Fruit fly (Drosophila melanogaster): ENCODE data around the gene CG44001.
A peak's percentile ranks its signal among the peaks of the same experiment; 100 is the strongest.

The CG44001 gene

DNA sequence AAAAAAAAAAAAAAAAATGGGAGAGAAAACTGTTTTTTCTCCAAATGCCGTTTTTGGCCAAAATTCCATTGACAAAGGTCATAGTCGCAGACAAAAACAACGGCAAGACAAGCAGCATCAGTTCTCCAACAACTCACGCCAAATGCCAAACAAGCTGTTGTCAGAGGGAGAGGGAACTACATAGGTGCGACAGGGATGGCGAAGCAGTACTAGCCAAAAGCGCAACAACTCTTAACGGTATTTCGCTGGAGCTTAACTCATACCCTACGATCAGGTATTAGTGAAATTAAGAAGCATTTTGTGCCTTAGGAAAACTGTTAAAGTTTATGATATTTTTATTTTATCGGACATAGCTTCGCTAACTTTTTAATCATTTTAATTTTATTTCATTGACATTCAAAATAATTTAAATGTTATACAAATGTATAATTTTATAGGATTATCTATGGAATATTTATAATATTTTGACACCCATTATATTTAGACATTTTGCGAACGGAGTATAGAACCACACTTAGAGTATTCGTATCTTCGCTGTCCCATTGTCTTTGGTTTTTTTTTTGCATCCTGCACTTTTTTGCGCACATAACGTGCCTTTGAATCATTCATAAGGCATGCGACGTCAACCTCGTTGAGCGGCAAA is 37.3 kb downstream of the CG44001 start:
- TF ChIP-seq CG13204 (GFP tag; optimal IDR thresholded peaks at IDR 0.05) (peak; percentile 48), CG9948 (tag; optimal IDR thresholded peaks at IDR 0.05) (peak; percentile 87), CG10348 (GFP tag; IDR thresholded peaks at IDR 0.05) (no peak), CG32121 (GFP tag; IDR thresholded peaks at IDR 0.05) (peak; percentile 90), rn (GFP tag; IDR thresholded peaks at IDR 0.05) (no peak; the same call in none of the 2 replicates), CG17806 (tag; optimal IDR thresholded peaks at IDR 0.05) (peak; percentile 85), D1 (tag; optimal IDR thresholded peaks at IDR 0.05) (peak; percentile 85), gl (tag; optimal IDR thresholded peaks at IDR 0.05) (peak; percentile 37), CG34367 (tag; optimal IDR thresholded peaks at IDR 0.05) (peak; percentile 80), Pif1A (GFP tag; optimal IDR thresholded peaks at IDR 0.05) (peak; percentile 67), CG14655 (GFP tag; optimal IDR thresholded peaks at IDR 0.05) (peak; percentile 95), CG8159 (tag; optimal IDR thresholded peaks at IDR 0.05) (peak; percentile 93), CG12605 (GFP tag; IDR thresholded peaks at IDR 0.05) (peak; percentile 76; the same call in 1 of the 2 replicates), CG8301 (tag; optimal IDR thresholded peaks at IDR 0.05) (peak; percentile 92), EcR (GFP tag; optimal IDR thresholded peaks at IDR 0.05) (peak; percentile 62), Snoo (tag; optimal IDR thresholded peaks at IDR 0.05) (no peak), Ets98B (GFP tag; IDR thresholded peaks at IDR 0.05) (peak; percentile 66), CG15710 (tag; optimal IDR thresholded peaks at IDR 0.05) (peak; percentile 87), fd96Ca (GFP tag; IDR thresholded peaks at IDR 0.05) (peak; percentile 70; the same call in 2 of the 3 replicates), Pif1B (GFP tag; optimal IDR thresholded peaks at IDR 0.05) (peak; percentile 73), CG4496 (GFP tag; IDR thresholded peaks at IDR 0.05) (peak; percentile 70; the same call in 1 of the 3 replicates)

dm6 chr2L:5084586-5085257 is 41.7 kb downstream of the CG44001 start:
- TF ChIP-seq EcR (GFP tag; optimal IDR thresholded peaks at IDR 0.05) (peak; percentile 5), CG8301 (tag; optimal IDR thresholded peaks at IDR 0.05) (no peak), CG32121 (GFP tag; IDR thresholded peaks at IDR 0.05) (peak; percentile 14; the same call in 1 of the 2 replicates), Pif1A (GFP tag; optimal IDR thresholded peaks at IDR 0.05) (peak; percentile 5)

- TF ChIP-seq Pif1A (GFP tag; optimal IDR thresholded peaks at IDR 0.05): peak; percentile 53
- peak; percentile 24 for TF ChIP-seq CG8301 (tag; optimal IDR thresholded peaks at IDR 0.05)
- TF ChIP-seq CG14655 (GFP tag; optimal IDR thresholded peaks at IDR 0.05): peak; percentile 1
- TF ChIP-seq Ets98B (GFP tag; IDR thresholded peaks at IDR 0.05): peak; percentile 31; the same call in 1 of the 2 replicates
- TF ChIP-seq D1 (tag; optimal IDR thresholded peaks at IDR 0.05): no peak
- no peak for TF ChIP-seq rn (GFP tag; IDR thresholded peaks at IDR 0.05)
- no peak for TF ChIP-seq CG4496 (GFP tag; IDR thresholded peaks at IDR 0.05)
- TF ChIP-seq Pif1B (GFP tag; optimal IDR thresholded peaks at IDR 0.05): peak; percentile 1
- TF ChIP-seq CG32121 (GFP tag; IDR thresholded peaks at IDR 0.05): 0 out of 2 replicates have a peak, but pooled peaks have one; percentile 29
- no peak for TF ChIP-seq CG12605 (GFP tag; IDR thresholded peaks at IDR 0.05)
- TF ChIP-seq CG15710 (tag; optimal IDR thresholded peaks at IDR 0.05): peak; percentile 22
- TF ChIP-seq CG10348 (GFP tag; IDR thresholded peaks at IDR 0.05): no peak
- TF ChIP-seq CG9948 (tag; optimal IDR thresholded peaks at IDR 0.05): peak; percentile 20
- no peak for TF ChIP-seq CG13204 (GFP tag; optimal IDR thresholded peaks at IDR 0.05)
- TF ChIP-seq CG34367 (tag; optimal IDR thresholded peaks at IDR 0.05): no peak
- TF ChIP-seq gl (tag; optimal IDR thresholded peaks at IDR 0.05): no peak
- TF ChIP-seq CG17806 (tag; optimal IDR thresholded peaks at IDR 0.05): peak; percentile 20
- no peak for TF ChIP-seq fd96Ca (GFP tag; IDR thresholded peaks at IDR 0.05)
- TF ChIP-seq Snoo (tag; optimal IDR thresholded peaks at IDR 0.05): peak; percentile 36
- TF ChIP-seq EcR (GFP tag; optimal IDR thresholded peaks at IDR 0.05): no peak
- TF ChIP-seq CG8159 (tag; optimal IDR thresholded peaks at IDR 0.05): no peak
These were observed 42.5 kb downstream of the CG44001 start for dm6 chr2L:5085561-5085960.

DNA sequence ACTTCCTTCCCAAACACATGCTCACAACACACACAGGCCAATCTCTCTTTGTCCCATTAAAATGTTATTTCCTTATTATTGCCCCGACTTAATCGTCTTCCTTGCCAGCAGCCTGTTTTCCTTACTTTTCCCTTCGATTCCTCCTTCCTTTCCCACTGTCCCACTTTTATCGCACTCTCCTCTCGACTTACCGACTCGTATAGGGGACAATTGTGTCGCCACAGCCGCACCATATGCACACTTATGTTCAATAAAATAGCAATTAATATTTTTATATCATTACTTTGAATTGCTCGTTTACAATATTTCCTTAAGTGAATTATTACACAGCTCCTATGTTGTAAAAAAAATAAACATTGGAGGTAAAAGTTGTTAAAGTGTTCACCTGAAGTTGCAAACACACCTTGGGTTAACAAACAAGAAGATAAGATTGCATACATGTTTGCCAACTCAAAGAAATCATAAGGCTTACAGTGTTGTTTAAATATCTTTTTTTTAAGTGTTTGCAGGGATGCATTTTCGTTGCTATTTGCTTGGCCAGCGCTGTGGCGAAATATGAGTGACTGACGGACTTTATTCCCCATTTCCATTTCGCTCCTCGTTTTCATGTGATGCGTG is 43.9 kb downstream of the CG44001 start:
- TF ChIP-seq rn (GFP tag; IDR thresholded peaks at IDR 0.05) (no peak), fd96Ca (GFP tag; IDR thresholded peaks at IDR 0.05) (peak; percentile 69; the same call in 2 of the 3 replicates), Ets98B (GFP tag; IDR thresholded peaks at IDR 0.05) (peak; percentile 55), CG10348 (GFP tag; IDR thresholded peaks at IDR 0.05) (no peak), CG17806 (tag; optimal IDR thresholded peaks at IDR 0.05) (peak; percentile 81), CG13204 (GFP tag; optimal IDR thresholded peaks at IDR 0.05) (peak; percentile 66), gl (tag; optimal IDR thresholded peaks at IDR 0.05) (peak; percentile 72), CG8159 (tag; optimal IDR thresholded peaks at IDR 0.05) (peak; percentile 87), CG4496 (GFP tag; IDR thresholded peaks at IDR 0.05) (peak; percentile 81), Pif1A (GFP tag; optimal IDR thresholded peaks at IDR 0.05) (peak; percentile 90), Pif1B (GFP tag; optimal IDR thresholded peaks at IDR 0.05) (peak; percentile 92), EcR (GFP tag; optimal IDR thresholded peaks at IDR 0.05) (peak; percentile 13), CG12605 (GFP tag; IDR thresholded peaks at IDR 0.05) (peak; percentile 71), CG8301 (tag; optimal IDR thresholded peaks at IDR 0.05) (peak; percentile 83), CG15710 (tag; optimal IDR thresholded peaks at IDR 0.05) (peak; percentile 85), CG9948 (tag; optimal IDR thresholded peaks at IDR 0.05) (peak; percentile 83), D1 (tag; optimal IDR thresholded peaks at IDR 0.05) (peak; percentile 76), CG34367 (tag; optimal IDR thresholded peaks at IDR 0.05) (peak; percentile 78), Snoo (tag; optimal IDR thresholded peaks at IDR 0.05) (peak; percentile 84), CG32121 (GFP tag; IDR thresholded peaks at IDR 0.05) (peak; percentile 62), CG14655 (GFP tag; optimal IDR thresholded peaks at IDR 0.05) (peak; percentile 86)
